Fruit fly (Drosophila melanogaster) whole organism, larva: ENCODE data around the gene Sf3a1.

Experiments
- noc ChIP-seq: fragments of 200-800 bp; sonication (Bioruptor generic); optimal IDR thresholded peaks from 3 replicates; lab custom pipeline; 2019; ENCODE audit warnings: missing biosample characterization, mild to moderate bottlenecking, missing genetic modification characterization, moderate library complexity

Sf3a1 gene

DNA sequence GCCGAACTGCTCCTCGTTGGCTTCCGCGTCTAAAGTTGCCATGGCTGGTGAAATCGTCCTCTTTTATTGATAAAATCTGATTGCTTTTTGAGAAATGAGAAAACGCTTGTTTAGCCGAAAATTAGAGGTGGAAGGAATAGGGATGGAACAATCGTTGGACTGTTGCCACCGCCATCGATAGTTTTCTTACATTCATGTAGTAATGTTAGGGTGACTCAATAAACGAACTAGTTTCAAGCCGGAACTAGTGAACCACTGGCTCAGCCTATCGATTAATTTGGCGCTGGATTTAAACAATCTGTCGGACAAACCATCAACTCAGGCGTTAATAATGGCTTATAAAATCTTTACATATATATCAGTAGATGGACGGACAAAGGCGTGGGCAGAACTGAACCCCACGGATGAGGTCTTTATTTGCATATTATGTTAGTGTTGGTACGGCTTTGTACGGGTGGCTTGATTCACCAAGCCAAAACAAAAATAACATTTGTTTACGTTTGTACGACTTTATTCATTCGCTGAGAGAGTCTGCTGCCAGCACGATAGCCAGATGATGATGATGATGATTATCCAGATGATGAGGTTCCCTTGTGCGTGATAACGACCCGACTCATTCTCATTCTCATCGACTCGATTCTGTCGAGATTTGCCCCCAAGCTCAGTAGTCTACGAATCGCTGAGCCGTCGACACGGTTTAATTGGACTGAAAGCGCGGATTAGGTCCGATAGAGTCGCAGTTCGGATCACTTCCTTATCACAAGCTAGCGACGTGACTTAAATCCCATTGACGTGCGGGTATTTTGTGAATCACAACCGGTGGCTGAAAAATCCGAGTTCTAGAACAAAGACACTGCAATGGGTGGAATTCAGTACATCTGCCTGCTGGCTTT is at the start of gene Sf3a1, which contains the start of gene Irc:
Gene Sf3a1 (minus strand): TSS at position 138 of the 893 bp plus-strand sequence.
Gene Irc (plus strand): TSS at position 658 of the 893 bp plus-strand sequence.
- no peak for TF ChIP-seq noc (tag; lab: Kevin White, UChicago)

DNA sequence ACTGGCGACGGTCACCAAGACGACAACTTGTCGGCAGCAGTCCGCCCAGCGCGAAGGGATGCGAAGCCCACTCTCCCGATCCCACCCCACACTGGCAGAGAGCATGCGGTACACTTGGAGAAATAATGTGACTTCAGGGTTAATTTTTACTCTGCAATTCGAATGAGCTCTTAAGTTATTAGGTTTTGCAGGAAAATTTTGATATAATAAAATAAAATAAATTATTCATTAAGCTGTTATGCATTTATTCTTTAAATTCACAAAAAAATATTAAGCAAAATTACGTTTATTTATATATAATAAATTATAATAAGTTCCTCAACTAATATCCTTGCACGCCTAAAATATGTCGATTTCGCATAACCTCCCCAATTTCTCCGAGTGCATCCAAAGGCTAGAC is 46.7 kb upstream of the Sf3a1 start:
- no peak for TF ChIP-seq noc (tag; lab: Kevin White, UChicago)

dm6 chr3R:17043570-17043923 is 41.4 kb upstream of the Sf3a1 start:
- TF ChIP-seq noc (tag; lab: Kevin White, UChicago), result no peak

- TF ChIP-seq noc (tag; lab: Kevin White, UChicago), result no peak
These were observed 40.8 kb upstream of the Sf3a1 start, which contains the start of the genes bdwf and Patr-1 for dm6 chr3R:17042838-17043569. TSS of gene bdwf (minus strand) at chr3R:17043136. TSS of gene Patr-1 (plus strand) at chr3R:17043564.

DNA sequence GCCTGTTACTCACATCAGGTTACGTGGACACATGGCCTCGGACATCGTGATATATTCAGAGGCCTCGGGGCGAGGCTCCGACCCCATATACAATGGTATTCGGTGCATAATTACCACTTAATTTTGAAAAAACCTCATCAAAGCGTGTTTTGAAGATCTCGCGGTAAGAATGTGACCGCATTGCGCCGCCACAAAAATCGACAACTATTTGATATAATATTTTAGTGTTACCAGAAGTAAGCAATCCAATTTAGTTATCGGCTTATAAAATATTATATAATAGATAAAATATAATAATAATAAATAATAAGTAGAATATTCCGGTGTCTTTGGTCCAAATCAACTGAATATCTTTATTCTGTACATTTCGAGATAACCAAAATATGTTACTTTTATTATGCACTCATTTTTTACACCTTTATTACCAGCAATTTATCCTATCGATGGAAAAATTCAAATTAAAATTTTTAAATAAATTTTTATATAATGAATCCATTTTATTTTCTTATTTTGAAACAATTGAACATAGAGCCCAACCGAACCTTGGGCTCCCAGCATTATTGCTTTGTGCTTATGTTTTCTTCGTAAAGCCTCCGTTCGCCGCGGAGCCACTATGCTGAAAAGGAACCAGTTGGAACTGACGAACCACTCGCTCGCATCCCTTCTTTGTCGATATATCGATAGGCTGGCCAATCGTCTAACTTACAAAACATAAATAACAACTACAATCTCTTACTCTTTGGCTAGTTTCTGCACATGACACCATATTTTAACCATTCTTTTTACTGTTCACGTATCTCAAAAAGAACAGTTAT is 38.0 kb upstream of the Sf3a1 start, which contains the start of the genes CG18213 and Trm7-32:
Gene CG18213 (minus strand): TSS at position 211 of the 815 bp plus-strand sequence.
Gene Trm7-32 (plus strand): TSS at position 690 of the 815 bp plus-strand sequence.
- no peak for TF ChIP-seq noc (tag; lab: Kevin White, UChicago)

DNA sequence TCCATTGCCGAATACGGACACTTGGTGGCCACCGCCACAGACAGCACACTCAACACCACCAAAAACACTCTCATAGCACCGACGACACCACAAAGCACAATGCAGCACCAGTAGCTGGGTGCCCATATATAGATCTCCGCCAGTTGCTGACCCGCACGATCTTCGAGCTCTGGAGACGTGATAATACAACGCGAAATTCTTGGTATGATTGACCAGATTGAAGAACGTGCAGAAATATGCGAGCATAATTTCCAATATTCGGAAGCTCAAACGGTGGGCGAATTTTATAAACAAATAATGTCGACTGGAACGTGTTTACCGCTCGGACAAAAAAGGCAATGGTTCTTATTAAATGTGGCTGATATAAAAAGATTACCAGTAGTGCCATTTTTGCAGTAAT is 33.8 kb upstream of the Sf3a1 start, which contains the start of gene CG4009:
Gene CG4009 (minus strand): TSS at position 101 of the 400 bp plus-strand sequence.
- TF ChIP-seq noc (tag; lab: Kevin White, UChicago), result no peak

dm6 chr3R:17031502-17031901 is 29.3 kb upstream of the Sf3a1 start, which contains the start of gene CG31268:
TSS of gene CG31268 (plus strand) at chr3R:17031802.
- no peak for TF ChIP-seq noc (tag; lab: Kevin White, UChicago)

- no peak for TF ChIP-seq noc (tag; lab: Kevin White, UChicago)
These were observed 27.6 kb upstream of the Sf3a1 start for dm6 chr3R:17029796-17030195.

DNA sequence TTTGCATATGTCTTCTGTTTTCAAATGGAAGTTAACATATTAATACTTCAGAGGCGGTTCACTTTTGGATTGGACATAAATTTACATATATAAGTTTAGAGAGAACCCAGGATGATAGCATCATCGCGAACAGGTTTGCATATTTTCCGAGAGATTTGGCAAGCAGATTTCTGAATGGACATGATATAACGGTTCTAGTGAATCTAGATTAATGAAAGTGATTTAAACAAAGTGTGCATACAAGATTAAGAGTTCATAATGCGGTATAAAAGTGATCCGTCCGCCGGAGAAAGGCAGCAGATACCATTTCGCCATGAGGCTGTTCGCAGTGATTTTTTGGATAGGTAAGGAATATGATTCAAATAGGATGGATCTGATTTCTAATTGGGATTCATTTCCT is 26.2 kb upstream of the Sf3a1 start, which contains the start of gene CG5225:
Gene CG5225 (plus strand): TSS at position 301 of the 400 bp plus-strand sequence.
- TF ChIP-seq noc (tag; lab: Kevin White, UChicago), result no peak

DNA sequence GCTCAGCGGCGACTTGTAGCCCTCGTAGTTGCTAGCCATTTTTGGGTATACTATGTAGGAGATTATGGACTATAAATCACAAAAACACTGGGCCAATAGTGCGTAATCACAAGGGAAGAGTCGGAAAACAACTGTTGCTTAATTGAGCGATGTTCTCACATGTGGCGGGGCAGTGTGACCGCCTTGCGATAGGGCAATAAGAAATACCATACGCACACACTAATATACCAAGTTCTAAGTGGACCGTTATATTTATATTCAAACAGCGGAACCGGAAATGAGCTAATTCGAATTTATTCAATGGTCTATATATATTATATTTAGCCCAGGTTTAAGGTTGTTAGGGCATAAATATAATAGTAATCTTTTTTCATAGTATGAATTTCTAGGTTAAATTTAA is 18.8 kb upstream of the Sf3a1 start, which contains the start of gene Adsl:
Gene Adsl (minus strand): TSS at position 165 of the 400 bp plus-strand sequence.
- no peak for TF ChIP-seq noc (tag; lab: Kevin White, UChicago)

DNA sequence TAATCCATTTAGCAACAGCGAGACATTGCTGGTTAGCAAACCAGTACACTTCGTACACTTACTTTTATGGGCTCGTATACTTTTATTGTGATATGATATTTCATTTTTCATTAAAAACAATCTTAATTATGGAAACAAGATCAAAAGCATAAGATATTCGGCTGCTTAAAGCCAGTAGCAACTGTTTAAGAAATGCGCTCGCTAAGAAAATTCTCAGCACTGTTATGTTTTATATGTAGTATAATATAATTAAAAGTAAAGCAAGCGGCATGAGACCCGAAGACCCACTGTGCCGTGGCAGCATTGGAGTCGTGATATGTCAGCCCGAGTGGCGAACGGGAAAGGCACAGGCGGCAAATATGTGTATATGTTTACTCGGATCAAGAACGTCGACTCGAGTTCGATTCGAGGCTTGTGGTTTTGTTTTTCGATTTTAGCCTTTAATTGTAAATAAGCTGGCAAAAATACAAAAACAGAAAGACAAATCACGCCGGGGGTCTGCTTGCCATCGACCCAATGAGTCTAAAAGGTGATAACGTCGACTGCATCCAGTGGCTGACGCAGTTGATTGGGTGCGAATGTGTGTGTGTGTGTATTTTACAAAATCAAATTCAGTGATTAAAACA is 16.9 kb upstream of the Sf3a1 start:
- no peak for TF ChIP-seq noc (tag; lab: Kevin White, UChicago)

DNA sequence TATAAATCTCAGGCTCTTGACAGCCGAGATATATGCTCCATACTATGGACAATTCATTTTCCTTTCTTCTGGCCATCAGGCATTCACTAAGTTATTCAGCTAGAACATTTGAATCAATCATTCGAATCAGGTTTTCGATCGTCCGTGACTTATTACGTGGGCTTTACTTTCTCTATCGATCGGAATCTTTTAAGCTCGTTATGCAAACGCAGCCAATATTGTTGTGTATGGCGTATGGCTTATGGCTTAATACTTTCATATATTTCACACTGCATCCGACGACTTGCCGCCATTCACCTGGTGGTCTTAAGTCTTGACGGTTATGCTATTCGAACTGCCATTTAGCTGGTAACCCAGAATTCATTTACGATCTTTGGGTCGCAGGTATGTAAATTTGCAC is 14.0 kb upstream of the Sf3a1 start:
- TF ChIP-seq noc (tag; lab: Kevin White, UChicago), result no peak

dm6 chr3R:17014276-17014675 is 12.1 kb upstream of the Sf3a1 start, which contains the start of gene Pxd:
TSS of gene Pxd (plus strand) at chr3R:17014576.
- TF ChIP-seq noc (tag; lab: Kevin White, UChicago), result no peak

DNA sequence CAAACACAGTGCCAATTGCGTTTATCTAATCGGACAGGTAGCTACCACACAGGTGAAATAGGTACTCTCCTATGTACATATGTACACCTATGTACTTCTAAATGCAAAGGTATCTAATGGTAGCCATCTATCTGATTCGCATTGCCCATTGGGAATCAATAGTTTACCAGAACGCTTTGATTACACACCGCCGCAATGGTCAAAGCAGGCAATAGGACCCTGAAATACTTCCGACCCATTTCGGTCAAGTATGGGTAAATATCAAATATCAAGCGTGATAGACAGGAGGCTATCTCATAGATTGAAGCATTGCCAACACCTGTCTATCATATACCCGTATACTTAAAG is 6.5 kb upstream of the Sf3a1 start:
- no peak for TF ChIP-seq noc (tag; lab: Kevin White, UChicago)
